Worm (Caenorhabditis elegans): Measurements from ENCODE around the gene M02D8.5.

- TF ChIP-seq fos-1 (tag; optimal IDR thresholded peaks at IDR 0.05) (no peak), pqm-1 (tag; optimal IDR thresholded peaks at IDR 0.05) (no peak), jun-1 (tag; optimal IDR thresholded peaks at IDR 0.05) (no peak), elt-3 (tag; optimal IDR thresholded peaks at IDR 0.05) (no peak), tbx-2 (tag; optimal IDR thresholded peaks at IDR 0.05) (no peak), lin-39 (tag; optimal IDR thresholded peaks at IDR 0.05) (no peak), ztf-11 (tag; optimal IDR thresholded peaks at IDR 0.05) (no peak), elt-1 (tag; optimal IDR thresholded peaks at IDR 0.05) (no peak)
These were observed 40.7 kb downstream of the M02D8.5 start, which contains the start of gene F53A9.9 for ce11 chrX:8720658-8721057.

Measured in whole organism, L3 larva.